Fruit fly (Drosophila melanogaster): ENCODE data around the gene CG3581.

Gene CG3581

DNA sequence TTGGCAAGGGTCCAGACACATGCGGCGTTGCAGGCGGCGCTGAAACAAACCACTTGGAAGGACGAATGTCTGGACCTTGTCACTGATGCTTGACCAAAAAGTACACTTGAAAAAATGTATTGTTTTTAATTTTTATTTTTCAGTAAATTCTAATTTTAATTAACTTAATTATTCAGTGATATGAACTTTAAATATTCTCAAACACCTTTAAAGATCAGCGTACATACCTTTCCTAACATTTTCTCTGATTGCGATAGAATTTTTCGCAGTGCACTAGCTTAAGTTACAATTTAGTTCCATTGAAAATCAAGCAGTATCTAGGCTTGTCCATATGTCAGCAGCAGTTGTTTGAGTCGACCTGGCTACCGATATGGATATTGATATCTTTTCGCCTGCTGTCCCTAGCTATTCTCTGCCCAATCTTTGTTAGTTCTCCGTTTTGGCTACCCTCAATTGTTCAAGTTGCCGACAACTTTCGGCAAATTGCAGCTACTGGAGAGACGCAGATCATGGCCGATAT, 35.3 kb downstream of the CG3581 start (continued):
- TF ChIP-seq pfk (GFP tag; optimal IDR thresholded peaks at IDR 0.05), result no peak
- no peak for TF ChIP-seq Ets97D (GFP tag; optimal IDR thresholded peaks at IDR 0.05)
- no peak for TF ChIP-seq lov (optimal IDR thresholded peaks at IDR 0.05)
- TF ChIP-seq lov (GFP tag; IDR thresholded peaks at IDR 0.05), result no peak
- no peak for TF ChIP-seq peb (GFP tag; IDR thresholded peaks at IDR 0.05)
- no peak for TF ChIP-seq gro (GFP tag; optimal IDR thresholded peaks at IDR 0.05)
- no peak for TF ChIP-seq gfzf (GFP tag; optimal IDR thresholded peaks at IDR 0.05)
- TF ChIP-seq CG11504 (tag; optimal IDR thresholded peaks at IDR 0.05), result no peak
- TF ChIP-seq CG7271 (tag; optimal IDR thresholded peaks at IDR 0.05), result peak; percentile 99
- no peak for TF ChIP-seq MTF-1 (GFP tag; optimal IDR thresholded peaks at IDR 0.05; ENCODE audit: borderline replicate concordance)
- TF ChIP-seq CG7963 (GFP tag; IDR thresholded peaks at IDR 0.05; ENCODE audit: partially characterized antibody), result no peak
- TF ChIP-seq chinmo (GFP tag; IDR thresholded peaks at IDR 0.05; ENCODE audit: partially characterized antibody), result no peak
- no peak for TF ChIP-seq Spps (tag; optimal IDR thresholded peaks at IDR 0.05)
- no peak for TF ChIP-seq CG17361 (GFP tag; IDR thresholded peaks at IDR 0.05)
- no peak for TF ChIP-seq Atf3 (GFP tag; optimal IDR thresholded peaks at IDR 0.05)
- TF ChIP-seq CG11695 (GFP tag; IDR thresholded peaks at IDR 0.05), result no peak
- TF ChIP-seq CG31224 (GFP tag; IDR thresholded peaks at IDR 0.05), result no peak
- no peak for TF ChIP-seq psq (GFP tag; optimal IDR thresholded peaks at IDR 0.05)
- peak; percentile 11 for TF ChIP-seq CG33557 (GFP tag; optimal IDR thresholded peaks at IDR 0.05)
- no peak for TF ChIP-seq TFAM (GFP tag; optimal IDR thresholded peaks at IDR 0.05)
- TF ChIP-seq gem (tag; optimal IDR thresholded peaks at IDR 0.05), result peak; percentile 60
- TF ChIP-seq CG17802 (tag; optimal IDR thresholded peaks at IDR 0.05), result no peak
- TF ChIP-seq sug (tag; optimal IDR thresholded peaks at IDR 0.05), result no peak
- TF ChIP-seq NC2α (GFP tag; optimal IDR thresholded peaks at IDR 0.05), result no peak
- no peak for TF ChIP-seq MESR4 (GFP tag; optimal IDR thresholded peaks at IDR 0.05)
- TF ChIP-seq sens-2 (GFP tag; IDR thresholded peaks at IDR 0.05), result no peak
- TF ChIP-seq en (GFP tag; optimal IDR thresholded peaks at IDR 0.05), result no peak
- no peak for TF ChIP-seq CG6765 (GFP tag; optimal IDR thresholded peaks at IDR 0.05)
- TF ChIP-seq CG10543 (GFP tag; optimal IDR thresholded peaks at IDR 0.05), result no peak
- TF ChIP-seq bbx (GFP tag; IDR thresholded peaks at IDR 0.05; ENCODE audit: partially characterized antibody), result no peak
- TF ChIP-seq ssp (GFP tag; IDR thresholded peaks at IDR 0.05), result no peak
- TF ChIP-seq CG6683 (GFP tag; optimal IDR thresholded peaks at IDR 0.05), result no peak
- TF ChIP-seq Eip74EF (GFP tag; optimal IDR thresholded peaks at IDR 0.05), result no peak
- TF ChIP-seq CG6791 (GFP tag; IDR thresholded peaks at IDR 0.05; ENCODE audit: partially characterized antibody), result no peak
- no peak for TF ChIP-seq bab2 (GFP tag; optimal IDR thresholded peaks at IDR 0.05)
- no peak for TF ChIP-seq ken (GFP tag; IDR thresholded peaks at IDR 0.05)
- TF ChIP-seq BtbVII (GFP tag; optimal IDR thresholded peaks at IDR 0.05), result no peak
- TF ChIP-seq dan (GFP tag; IDR thresholded peaks at IDR 0.05), result no peak
- no peak for TF ChIP-seq maf-S (GFP tag; optimal IDR thresholded peaks at IDR 0.05)
- TF ChIP-seq CG8089 (GFP tag; optimal IDR thresholded peaks at IDR 0.05), result no peak
- no peak for TF ChIP-seq danr (GFP tag; IDR thresholded peaks at IDR 0.05)
- TF ChIP-seq amos (GFP tag; IDR thresholded peaks at IDR 0.05; ENCODE audit: partially characterized antibody), result no peak
- no peak for TF ChIP-seq nerfin-2 (GFP tag; IDR thresholded peaks at IDR 0.05; ENCODE audit: partially characterized antibody)
- TF ChIP-seq slp2 (GFP tag; optimal IDR thresholded peaks at IDR 0.05), result no peak
- peak; percentile 56 for TF ChIP-seq phol (tag; optimal IDR thresholded peaks at IDR 0.05)
- peak; percentile 59; the same call in 1 of the 2 replicates for TF ChIP-seq Xrp1 (GFP tag; IDR thresholded peaks at IDR 0.05)
- peak; percentile 75; the same call in 2 of the 3 replicates for TF ChIP-seq zfh1 (GFP tag; IDR thresholded peaks at IDR 0.05)
- TF ChIP-seq wdn (GFP tag; IDR thresholded peaks at IDR 0.05), result no peak
- TF ChIP-seq CG4854 (GFP tag; optimal IDR thresholded peaks at IDR 0.05), result no peak
- no peak for TF ChIP-seq Blimp-1 (GFP tag; optimal IDR thresholded peaks at IDR 0.05)
